Fruit fly (Drosophila melanogaster) whole organism, embryonic: ENCODE results near the gene osk.

Source experiments
- Ada2b ChIP-seq: fragments of 200-800 bp; sonication (Bioruptor generic); IDR thresholded peaks from 2 replicates; pipeline ENCODE4 v1.3.6; 2022; ENCODE audit warnings: missing biosample characterization, missing genetic modification characterization
- Asciz ChIP-seq: fragments of 200-800 bp; sonication (Bioruptor generic); optimal IDR thresholded peaks from 2 replicates; lab custom pipeline; 2017; ENCODE audit warnings: missing biosample characterization, mild to moderate bottlenecking, missing genetic modification characterization, missing genetic modification reagents
- B-H1 ChIP-seq: fragments of 200-800 bp; sonication (Bioruptor generic); IDR thresholded peaks from 3 replicates; pipeline ENCODE4 v1.3.6; 2022; ENCODE audit warnings: missing biosample characterization, missing genetic modification characterization
- CG10267 ChIP-seq: fragments of 200-800 bp; sonication (Bioruptor generic); optimal IDR thresholded peaks from 2 replicates; lab custom pipeline; 2018; ENCODE audit warnings: missing biosample characterization, mild to moderate bottlenecking, missing genetic modification characterization, moderate library complexity
- CG11093 ChIP-seq: fragments of 200-800 bp; sonication (Bioruptor generic); IDR thresholded peaks from 3 replicates; pipeline ENCODE4 v1.3.6; 2022; ENCODE audit warnings: missing biosample characterization, missing genetic modification characterization
- CG1233 ChIP-seq: fragments of 200-800 bp; sonication (Bioruptor generic); optimal IDR thresholded peaks from 4 replicates; lab custom pipeline; 2018; ENCODE audit warnings: missing biosample characterization, mild to moderate bottlenecking, missing genetic modification characterization
- CG16863 ChIP-seq: fragments of 200-800 bp; sonication (Bioruptor generic); optimal IDR thresholded peaks from 3 replicates; lab custom pipeline; 2016; ENCODE audit warnings: missing biosample characterization, missing genetic modification characterization
- CG17359 ChIP-seq: fragments of 200-800 bp; sonication (Bioruptor generic); optimal IDR thresholded peaks from 3 replicates; lab custom pipeline; 2018; ENCODE audit warnings: missing biosample characterization, mild to moderate bottlenecking, missing genetic modification characterization, moderate library complexity
- CG1832 ChIP-seq: fragments of 200-800 bp; sonication (Bioruptor generic); optimal IDR thresholded peaks from 2 replicates; lab custom pipeline; 2017; ENCODE audit warnings: missing biosample characterization, mild to moderate bottlenecking, missing genetic modification characterization, inconsistent platforms
- CG2875 ChIP-seq: fragments of 200-800 bp; sonication (Bioruptor generic); optimal IDR thresholded peaks from 2 replicates; lab custom pipeline; 2017; ENCODE audit warnings: missing biosample characterization, mild to moderate bottlenecking, missing genetic modification characterization, missing genetic modification reagents
- CG31365 ChIP-seq: fragments of 200-800 bp; sonication (Bioruptor generic); optimal IDR thresholded peaks from 2 replicates; lab custom pipeline; 2018; ENCODE audit warnings: missing biosample characterization, mild to moderate bottlenecking, missing genetic modification characterization
- CG43689 ChIP-seq: fragments of 200-800 bp; sonication (Bioruptor generic); IDR thresholded peaks from 2 replicates; pipeline ENCODE4 v1.3.6; 2022; ENCODE audit warnings: missing biosample characterization, missing genetic modification characterization
- CG5245 ChIP-seq: fragments of 200-800 bp; sonication (Bioruptor generic); optimal IDR thresholded peaks from 3 replicates; lab custom pipeline; 2016; ENCODE audit warnings: missing biosample characterization, missing genetic modification characterization
- CG6175 ChIP-seq: fragments of 200-800 bp; sonication (Bioruptor generic); IDR thresholded peaks from 3 replicates; pipeline ENCODE4 v1.3.6; 2022; ENCODE audit warnings: missing biosample characterization, missing genetic modification characterization
- CG6689 ChIP-seq: fragments of 200-800 bp; sonication (Bioruptor generic); IDR thresholded peaks from 2 replicates; pipeline ENCODE4 v1.3.6; 2022; ENCODE audit warnings: missing biosample characterization, missing genetic modification characterization
- CG7987 ChIP-seq: fragments of 200-800 bp; sonication (Bioruptor generic); optimal IDR thresholded peaks from 2 replicates; lab custom pipeline; 2018; ENCODE audit warnings: missing biosample characterization, mild to moderate bottlenecking, missing genetic modification characterization, moderate library complexity
- CG8359 ChIP-seq: fragments of 200-800 bp; sonication (Bioruptor generic); optimal IDR thresholded peaks from 2 replicates; lab custom pipeline; 2017; ENCODE audit warnings: missing biosample characterization, mild to moderate bottlenecking, missing genetic modification characterization, borderline replicate concordance
- CHES-1-like ChIP-seq: fragments of 200-800 bp; sonication (Bioruptor generic); optimal IDR thresholded peaks from 2 replicates; lab custom pipeline; 2016; ENCODE audit warnings: missing biosample characterization, missing genetic modification characterization
- Chrac-16 ChIP-seq: fragments of 200-800 bp; sonication (Bioruptor generic); optimal IDR thresholded peaks from 3 replicates; lab custom pipeline; 2016; ENCODE audit warnings: missing biosample characterization, missing genetic modification characterization
- ERR ChIP-seq: fragments of 200-800 bp; sonication (Bioruptor generic); optimal IDR thresholded peaks from 2 replicates; lab custom pipeline; 2016; ENCODE audit warnings: missing biosample characterization, missing genetic modification characterization
- HLH3B ChIP-seq: fragments of 200-800 bp; sonication (Bioruptor generic); IDR thresholded peaks from 2 replicates; pipeline ENCODE4 v1.3.6; 2022; ENCODE audit warnings: missing biosample characterization, missing genetic modification characterization
- HLH54F ChIP-seq: fragments of 200-800 bp; sonication (Bioruptor generic); optimal IDR thresholded peaks from 3 replicates; lab custom pipeline; 2016; ENCODE audit warnings: missing biosample characterization, missing genetic modification characterization
- Lpt ChIP-seq: fragments of >200 bp; optimal IDR thresholded peaks from 2 replicates; lab custom pipeline; 2018; ENCODE audit warnings: missing biosample characterization, missing genetic modification characterization
- NC2α ChIP-seq: fragments of 200-800 bp; sonication (Bioruptor generic); optimal IDR thresholded peaks from 2 replicates; lab custom pipeline; 2016; ENCODE audit warnings: missing biosample characterization, missing genetic modification characterization
- Xbp1 ChIP-seq: fragments of 200-800 bp; sonication (Bioruptor generic); optimal IDR thresholded peaks from 3 replicates; lab custom pipeline; 2016; ENCODE audit warnings: missing biosample characterization, mild to moderate bottlenecking, missing genetic modification characterization
- ash1 ChIP-seq: fragments of 200-800 bp; sonication (Bioruptor generic); optimal IDR thresholded peaks from 2 replicates; lab custom pipeline; 2018; ENCODE audit warnings: missing biosample characterization, mild to moderate bottlenecking, missing genetic modification characterization
- btn ChIP-seq: fragments of 200-800 bp; sonication (Bioruptor generic); optimal IDR thresholded peaks from 2 replicates; lab custom pipeline; 2016; ENCODE audit warnings: missing biosample characterization, missing genetic modification characterization
- cato ChIP-seq: fragments of 200-800 bp; sonication (Bioruptor generic); optimal IDR thresholded peaks from 2 replicates; lab custom pipeline; 2016; ENCODE audit warnings: missing biosample characterization, missing genetic modification characterization, borderline replicate concordance
- disco-r ChIP-seq: fragments of 200-800 bp; sonication (Bioruptor generic); optimal IDR thresholded peaks from 2 replicates; lab custom pipeline; 2016; ENCODE audit warnings: missing biosample characterization, missing genetic modification characterization
- dmrt99B ChIP-seq: fragments of 200-800 bp; sonication (Bioruptor generic); optimal IDR thresholded peaks from 2 replicates; lab custom pipeline; 2018; ENCODE audit warnings: missing biosample characterization, mild to moderate bottlenecking, missing genetic modification characterization, moderate library complexity
- fd102C ChIP-seq: fragments of 200-800 bp; sonication (Bioruptor generic); optimal IDR thresholded peaks from 2 replicates; lab custom pipeline; 2018; ENCODE audit warnings: missing biosample characterization, mild to moderate bottlenecking, missing genetic modification characterization, moderate library complexity
- hbn ChIP-seq: fragments of 200-800 bp; sonication (Bioruptor generic); IDR thresholded peaks from 2 replicates; pipeline ENCODE4 v1.3.6; 2022; ENCODE audit warnings: missing biosample characterization, missing genetic modification characterization; ENCODE audit not compliant: partially characterized antibody
- kah ChIP-seq: fragments of 200-800 bp; sonication (Bioruptor generic); optimal IDR thresholded peaks from 2 replicates; lab custom pipeline; 2018; ENCODE audit warnings: missing biosample characterization, mild to moderate bottlenecking, missing genetic modification characterization
- odd ChIP-seq: fragments of 200-800 bp; sonication (Bioruptor generic); optimal IDR thresholded peaks from 2 replicates; lab custom pipeline; 2017; ENCODE audit warnings: missing biosample characterization, mild to moderate bottlenecking, missing genetic modification characterization
- ranshi ChIP-seq: fragments of 200-800 bp; sonication (Bioruptor generic); IDR thresholded peaks from 2 replicates; pipeline ENCODE4 v1.3.6; 2022; ENCODE audit warnings: missing biosample characterization, missing genetic modification characterization
- ro ChIP-seq: fragments of 200-800 bp; sonication (Bioruptor generic); IDR thresholded peaks from 2 replicates; pipeline ENCODE4 v1.3.6; 2022; ENCODE audit warnings: missing biosample characterization, missing genetic modification characterization
- vvl ChIP-seq: fragments of 200-800 bp; sonication (Bioruptor generic); IDR thresholded peaks from 2 replicates; pipeline ENCODE4 v1.3.6; 2022; ENCODE audit warnings: missing biosample characterization, missing genetic modification characterization
- z ChIP-seq: fragments of 200-800 bp; sonication (Bioruptor generic); IDR thresholded peaks from 3 replicates; pipeline ENCODE4 v1.3.6; 2022; ENCODE audit warnings: missing biosample characterization, missing genetic modification characterization

osk gene

DNA sequence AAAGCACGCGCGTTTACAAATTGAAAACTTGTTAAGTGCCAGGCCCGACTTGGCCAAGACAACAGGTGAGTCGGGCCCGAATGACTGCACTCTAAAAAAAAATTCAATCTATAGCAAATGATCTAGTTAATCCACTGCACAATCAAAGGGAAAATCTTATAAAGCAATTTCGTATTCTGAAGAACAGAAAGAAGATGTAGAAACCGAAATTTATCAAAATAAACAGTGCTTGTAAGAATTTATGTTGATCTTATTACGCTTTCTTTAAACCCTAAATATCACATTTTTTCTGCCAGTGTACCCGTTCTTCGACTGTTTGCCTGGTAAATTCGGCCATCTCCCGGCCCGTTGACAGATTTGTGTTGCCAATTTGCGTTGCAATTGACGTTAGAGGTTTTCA is 38.2 kb upstream of the osk start (continued):
- no peak for TF ChIP-seq CG11093 (GFP tag; lab: Robert Waterston, UW)
- TF ChIP-seq CG8359 (GFP tag; lab: Kevin White, UChicago): no peak
- TF ChIP-seq odd (GFP tag; lab: Kevin White, UChicago): peak; percentile 58
- peak; percentile 32 for TF ChIP-seq kah
- peak; percentile 20 for TF ChIP-seq disco-r (GFP tag; lab: Kevin White, UChicago)
- peak; percentile 77 for TF ChIP-seq dmrt99B (tag; lab: Kevin White, UChicago)
- peak; percentile 46; the same call in 2 of the 3 replicates for TF ChIP-seq B-H1 (GFP tag; lab: Robert Waterston, UW)
- peak; percentile 72 for TF ChIP-seq Ada2b (GFP tag; lab: Robert Waterston, UW)
- TF ChIP-seq Chrac-16 (GFP tag; lab: Kevin White, UChicago): peak; percentile 50
- TF ChIP-seq Xbp1 (GFP tag; lab: Kevin White, UChicago): peak; percentile 68
- TF ChIP-seq Asciz (GFP tag; lab: Kevin White, UChicago): peak; percentile 61
- TF ChIP-seq NC2α (GFP tag; lab: Kevin White, UChicago): peak; percentile 13
- TF ChIP-seq CG1832 (GFP tag; lab: Kevin White, UChicago): no peak
- TF ChIP-seq CG10267: peak; percentile 54
- TF ChIP-seq CG17359 (tag; lab: Kevin White, UChicago): peak; percentile 71
- peak; percentile 68 for TF ChIP-seq vvl (GFP tag; lab: Robert Waterston, UW)
- TF ChIP-seq ro (GFP tag; lab: Robert Waterston, UW): no peak
- 0 out of 3 replicates have a peak, but pooled peaks have one; percentile 16 for TF ChIP-seq CG6175
- TF ChIP-seq CG7987 (GFP tag; lab: Kevin White, UChicago): no peak
- no peak for TF ChIP-seq CG43689 (GFP tag; lab: Robert Waterston, UW)
- TF ChIP-seq z: no peak
- no peak for TF ChIP-seq ash1 (GFP tag; lab: Kevin White, UChicago)
- TF ChIP-seq CG6689 (GFP tag; lab: Robert Waterston, UW): peak; percentile 67
- TF ChIP-seq CHES-1-like: peak; percentile 49
- TF ChIP-seq Lpt (GFP tag; lab: Kevin White, UChicago): no peak
- peak; percentile 19 for TF ChIP-seq CG2875 (GFP tag; lab: Kevin White, UChicago)
- TF ChIP-seq cato (GFP tag; lab: Kevin White, UChicago): peak; percentile 32

DNA sequence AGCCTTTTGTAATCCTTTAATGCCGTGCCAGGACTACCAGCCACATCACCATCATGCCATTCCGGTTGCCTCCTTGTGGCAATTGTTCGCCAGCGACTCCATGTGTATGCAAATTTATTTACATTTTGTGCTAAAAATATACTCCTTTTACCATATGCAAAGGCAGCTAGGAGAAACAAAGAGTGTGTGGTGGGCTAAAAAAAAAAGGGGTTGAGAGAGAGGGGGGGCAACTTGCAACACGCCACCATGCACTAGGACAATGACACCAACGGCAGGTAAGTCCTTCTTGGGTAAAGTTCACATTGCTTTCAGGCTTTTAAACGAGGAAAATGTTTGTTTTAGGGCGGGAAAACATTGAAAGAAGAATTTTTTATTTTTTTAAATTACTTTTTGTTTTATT is 20.0 kb upstream of the osk start:
- no peak for TF ChIP-seq hbn (GFP tag; lab: Robert Waterston, UW)
- TF ChIP-seq ERR (GFP tag; lab: Kevin White, UChicago): no peak
- no peak for TF ChIP-seq ranshi (GFP tag; lab: Robert Waterston, UW)
- TF ChIP-seq HLH54F: no peak
- TF ChIP-seq CG1832 (GFP tag; lab: Kevin White, UChicago): no peak
- TF ChIP-seq HLH3B (GFP tag; lab: Robert Waterston, UW): no peak
- TF ChIP-seq CG31365: no peak
- TF ChIP-seq fd102C (GFP tag; lab: Kevin White, UChicago): no peak
- TF ChIP-seq CG5245 (GFP tag; lab: Kevin White, UChicago): no peak
- no peak for TF ChIP-seq CG1233 (GFP tag; lab: Kevin White, UChicago)
- TF ChIP-seq btn (GFP tag; lab: Kevin White, UChicago): no peak
- TF ChIP-seq CG16863 (GFP tag; lab: Kevin White, UChicago): no peak
